Fruit fly (Drosophila melanogaster) whole organism, embryonic: ENCODE measurements around the gene CG43675.
A peak's percentile ranks its signal among the peaks of the same experiment; 100 is the strongest.

Source experiments
- Ada2b ChIP-seq: fragments of 200-800 bp; sonication (Bioruptor generic); IDR thresholded peaks from 2 replicates; pipeline ENCODE4 v1.3.6; 2022; ENCODE audit warnings: missing biosample characterization, missing genetic modification characterization
- CG10543 ChIP-seq: fragments of 200-800 bp; sonication (Bioruptor generic); optimal IDR thresholded peaks from 3 replicates; lab custom pipeline; 2017; ENCODE audit warnings: missing biosample characterization, mild to moderate bottlenecking, missing genetic modification characterization, moderate library complexity
- CG11085 ChIP-seq: fragments of 200-800 bp; sonication (Bioruptor generic); IDR thresholded peaks from 2 replicates; pipeline ENCODE4 v1.3.6; 2022; ENCODE audit warnings: missing biosample characterization, missing genetic modification characterization
- CG11093 ChIP-seq: fragments of 200-800 bp; sonication (Bioruptor generic); IDR thresholded peaks from 3 replicates; pipeline ENCODE4 v1.3.6; 2022; ENCODE audit warnings: missing biosample characterization, missing genetic modification characterization
- CG11504 ChIP-seq: fragments of 200-800 bp; sonication (Bioruptor generic); optimal IDR thresholded peaks from 3 replicates; lab custom pipeline; 2019; ENCODE audit warnings: missing biosample characterization, mild to moderate bottlenecking, missing genetic modification characterization, moderate library complexity
- CG12391 ChIP-seq: fragments of 200-800 bp; sonication (Bioruptor generic); optimal IDR thresholded peaks from 3 replicates; lab custom pipeline; 2018; ENCODE audit warnings: missing biosample characterization, mild to moderate bottlenecking, missing genetic modification characterization, moderate library complexity
- CG13287 ChIP-seq: fragments of 200-800 bp; sonication (Bioruptor generic); IDR thresholded peaks from 2 replicates; pipeline ENCODE4 v1.3.6; 2022; ENCODE audit warnings: missing biosample characterization, missing genetic modification characterization; ENCODE audit not compliant: partially characterized antibody
- CG1603 ChIP-seq: fragments of 200-800 bp; sonication (Bioruptor generic); optimal IDR thresholded peaks from 2 replicates; lab custom pipeline; 2019; ENCODE audit warnings: missing biosample characterization, mild to moderate bottlenecking, missing genetic modification characterization, moderate library complexity
- CG18619 ChIP-seq: fragments of 200-800 bp; sonication (Bioruptor generic); optimal IDR thresholded peaks from 3 replicates; lab custom pipeline; 2017; ENCODE audit warnings: missing biosample characterization, mild to moderate bottlenecking, missing genetic modification characterization
- CG43689 ChIP-seq: fragments of 200-800 bp; sonication (Bioruptor generic); IDR thresholded peaks from 2 replicates; pipeline ENCODE4 v1.3.6; 2022; ENCODE audit warnings: missing biosample characterization, missing genetic modification characterization
- CG6813 ChIP-seq: fragments of 200-800 bp; sonication (Bioruptor generic); optimal IDR thresholded peaks from 2 replicates; lab custom pipeline; 2017; ENCODE audit warnings: missing biosample characterization, missing genetic modification characterization, mild to moderate bottlenecking, moderate library complexity, missing genetic modification reagents
- CG6854 ChIP-seq: fragments of 200-800 bp; sonication (Bioruptor generic); optimal IDR thresholded peaks from 3 replicates; lab custom pipeline; 2017; ENCODE audit warnings: missing biosample characterization, mild to moderate bottlenecking, missing genetic modification characterization
- CG7786 ChIP-seq: fragments of 200-800 bp; sonication (Bioruptor generic); optimal IDR thresholded peaks from 2 replicates; lab custom pipeline; 2016; ENCODE audit warnings: missing biosample characterization, missing genetic modification characterization
- CG8765 ChIP-seq: fragments of 200-800 bp; sonication (Bioruptor generic); IDR thresholded peaks from 2 replicates; pipeline ENCODE4 v1.3.6; 2022; ENCODE audit warnings: missing biosample characterization, missing genetic modification characterization
- D ChIP-seq, 2 experiments: fragments of 200-800 bp in 1 of 2; fragments of >200 bp in 1 of 2; sonication (Bioruptor generic) in 1 of 2; optimal IDR thresholded peaks; 2 replicates in 1 of 2; 3 replicates in 1 of 2; lab custom pipeline; 2017; ENCODE audit warnings: mild to moderate bottlenecking in 1 of 2, missing biosample characterization in 1 of 2, missing genetic modification characterization in 1 of 2, missing genetic modification reagents in 1 of 2
- HmgZ ChIP-seq: fragments of 200-800 bp; sonication (Bioruptor generic); optimal IDR thresholded peaks from 2 replicates; lab custom pipeline; 2018; ENCODE audit warnings: missing biosample characterization, mild to moderate bottlenecking, missing genetic modification characterization
- Kr ChIP-seq: fragments of 200-800 bp; sonication (Bioruptor generic); optimal IDR thresholded peaks from 2 replicates; lab custom pipeline; 2017; ENCODE audit warnings: missing biosample characterization, mild to moderate bottlenecking, missing genetic modification characterization
- Lim3 ChIP-seq: fragments of 200-800 bp; sonication (Bioruptor generic); IDR thresholded peaks from 2 replicates; pipeline ENCODE4 v1.3.6; 2022; ENCODE audit warnings: missing biosample characterization, missing genetic modification characterization
- Mad ChIP-seq: fragments of 200-800 bp; sonication (Bioruptor generic); optimal IDR thresholded peaks from 2 replicates; lab custom pipeline; 2016; ENCODE audit warnings: missing biosample characterization, missing genetic modification characterization
- Myb ChIP-seq: fragments of 200-800 bp; sonication (Bioruptor generic); optimal IDR thresholded peaks from 2 replicates; lab custom pipeline; 2016; ENCODE audit warnings: missing biosample characterization, missing genetic modification characterization
- NC2β ChIP-seq: fragments of 200-800 bp; sonication (Bioruptor generic); optimal IDR thresholded peaks from 2 replicates; lab custom pipeline; 2016; ENCODE audit warnings: missing biosample characterization, missing genetic modification characterization
- Opbp ChIP-seq: fragments of 200-800 bp; sonication (Bioruptor generic); IDR thresholded peaks from 3 replicates; pipeline ENCODE4 v1.3.6; 2022; ENCODE audit warnings: missing biosample characterization, missing genetic modification characterization; ENCODE audit not compliant: partially characterized antibody
- Vsx1 ChIP-seq: fragments of 200-800 bp; sonication (Bioruptor generic); optimal IDR thresholded peaks from 2 replicates; lab custom pipeline; 2017; ENCODE audit warnings: missing biosample characterization, mild to moderate bottlenecking, missing genetic modification characterization, missing genetic modification reagents
- gcm ChIP-seq: fragments of 200-800 bp; sonication (Bioruptor generic); optimal IDR thresholded peaks from 2 replicates; lab custom pipeline; 2019; ENCODE audit warnings: missing biosample characterization, mild to moderate bottlenecking, missing genetic modification characterization, moderate library complexity
- grau ChIP-seq: fragments of 200-800 bp; optimal IDR thresholded peaks from 3 replicates; lab custom pipeline; 2019; ENCODE audit warnings: missing biosample characterization, mild to moderate bottlenecking, missing genetic modification characterization, moderate library complexity
- gsb ChIP-seq: fragments of 200-800 bp; sonication (Bioruptor generic); IDR thresholded peaks from 2 replicates; pipeline ENCODE4 v1.3.6; 2022; ENCODE audit warnings: missing biosample characterization, missing genetic modification characterization
- hb ChIP-seq: fragments of 200-800 bp; sonication (Bioruptor generic); IDR thresholded peaks from 3 replicates; pipeline ENCODE4 v1.3.6; 2022; ENCODE audit warnings: missing biosample characterization, missing genetic modification characterization; ENCODE audit not compliant: partially characterized antibody
- ind ChIP-seq: fragments of 200-800 bp; sonication (Bioruptor generic); optimal IDR thresholded peaks from 3 replicates; lab custom pipeline; 2016; ENCODE audit warnings: missing biosample characterization, missing genetic modification characterization
- insv ChIP-seq, 2 experiments: fragments of 200-800 bp; sonication (Bioruptor generic); optimal IDR thresholded peaks; 3 replicates each; lab custom pipeline; 2016 to 2018; ENCODE audit warnings: missing biosample characterization in 2 of 2, missing genetic modification characterization in 2 of 2
- jigr1 ChIP-seq: fragments of 200-800 bp; sonication (Bioruptor generic); IDR thresholded peaks from 3 replicates; pipeline ENCODE4 v1.3.6; 2022; ENCODE audit warnings: missing biosample characterization, missing genetic modification characterization
- lab ChIP-seq: fragments of 200-800 bp; sonication (Bioruptor generic); optimal IDR thresholded peaks from 3 replicates; lab custom pipeline; 2017; ENCODE audit warnings: missing biosample characterization, missing genetic modification characterization, mild to moderate bottlenecking, moderate library complexity, missing genetic modification reagents
- pan ChIP-seq, 4 experiments: fragments of >200 bp in 3 of 4; fragments of 200-800 bp in 1 of 4; sonication (Bioruptor generic) in 1 of 4; optimal IDR thresholded peaks in 3 of 4; IDR thresholded peaks in 1 of 4; 2 replicates each; pipeline versions ENCODE4 v1.3.6 to Lab custom; 2017 to 2022; ENCODE audit warnings: missing biosample characterization in 2 of 4, missing genetic modification characterization in 2 of 4, mixed read lengths in 1 of 4
- peb ChIP-seq: fragments of 200-800 bp; sonication (Bioruptor generic); IDR thresholded peaks from 2 replicates; pipeline ENCODE4 v1.3.6; 2022; ENCODE audit warnings: missing biosample characterization, missing genetic modification characterization
- pita ChIP-seq: fragments of 200-800 bp; sonication (Bioruptor generic); optimal IDR thresholded peaks from 2 replicates; lab custom pipeline; 2017; ENCODE audit warnings: missing biosample characterization, mild to moderate bottlenecking, missing genetic modification characterization
- psq ChIP-seq: fragments of 200-800 bp; sonication (Bioruptor generic); optimal IDR thresholded peaks from 2 replicates; lab custom pipeline; 2017; ENCODE audit warnings: missing biosample characterization, missing genetic modification characterization
- rib ChIP-seq: fragments of 200-800 bp; sonication (Bioruptor generic); IDR thresholded peaks from 2 replicates; pipeline ENCODE4 v1.3.6; 2022; ENCODE audit warnings: missing biosample characterization, missing genetic modification characterization
- sc ChIP-seq, 3 experiments: fragments of >200 bp in 2 of 3; fragments of 200-800 bp in 1 of 3; sonication (Bioruptor generic) in 1 of 3; optimal IDR thresholded peaks; 2 replicates in 2 of 3; 3 replicates in 1 of 3; lab custom pipeline; 2017; ENCODE audit warnings: mild to moderate bottlenecking in 1 of 3, missing biosample characterization in 1 of 3, missing genetic modification characterization in 1 of 3, missing genetic modification reagents in 1 of 3
- sisA ChIP-seq: fragments of 200-800 bp; sonication (Bioruptor generic); IDR thresholded peaks from 2 replicates; pipeline ENCODE4 v1.3.6; 2022; ENCODE audit warnings: missing biosample characterization, missing genetic modification characterization
- slou ChIP-seq: fragments of 200-800 bp; sonication (Bioruptor generic); optimal IDR thresholded peaks from 3 replicates; lab custom pipeline; 2016; ENCODE audit warnings: missing biosample characterization, missing genetic modification characterization
- sna ChIP-seq: fragments of 200-800 bp; sonication (Bioruptor generic); IDR thresholded peaks from 2 replicates; pipeline ENCODE4 v1.3.6; 2022; ENCODE audit warnings: missing biosample characterization, missing genetic modification characterization; ENCODE audit not compliant: partially characterized antibody
- so ChIP-seq: fragments of 200-800 bp; sonication (Bioruptor generic); IDR thresholded peaks from 3 replicates; pipeline ENCODE4 v1.3.6; 2022; ENCODE audit warnings: missing biosample characterization, missing genetic modification characterization
- trh ChIP-seq: fragments of 200-800 bp; sonication (Bioruptor generic); optimal IDR thresholded peaks from 2 replicates; lab custom pipeline; 2016; ENCODE audit warnings: missing biosample characterization, missing genetic modification characterization
- ttk ChIP-seq: fragments of 200-800 bp; sonication (Bioruptor generic); IDR thresholded peaks from 2 replicates; pipeline ENCODE4 v2.1.2; 2022; ENCODE audit warnings: missing biosample characterization, missing genetic modification characterization
- twi ChIP-seq: fragments of 200-800 bp; optimal IDR thresholded peaks from 2 replicates; lab custom pipeline; 2019; ENCODE audit warnings: missing biosample characterization, mild to moderate bottlenecking, missing genetic modification characterization, moderate library complexity
- vvl ChIP-seq: fragments of 200-800 bp; sonication (Bioruptor generic); IDR thresholded peaks from 2 replicates; pipeline ENCODE4 v1.3.6; 2022; ENCODE audit warnings: missing biosample characterization, missing genetic modification characterization
- wdn ChIP-seq: fragments of 200-800 bp; sonication (Bioruptor generic); IDR thresholded peaks from 2 replicates; pipeline ENCODE4 v1.3.6; 2022; ENCODE audit warnings: missing biosample characterization, missing genetic modification characterization
- wek ChIP-seq: fragments of 200-800 bp; sonication (Bioruptor generic); optimal IDR thresholded peaks from 3 replicates; lab custom pipeline; 2018; ENCODE audit warnings: missing biosample characterization, mild to moderate bottlenecking, missing genetic modification characterization, moderate library complexity
- zf30C ChIP-seq: fragments of 200-800 bp; sonication (Bioruptor generic); optimal IDR thresholded peaks from 3 replicates; lab custom pipeline; 2018; ENCODE audit warnings: missing biosample characterization, mild to moderate bottlenecking, missing genetic modification characterization

Gene CG43675

dm6 chr3R:9401127-9401603 is 45.9 kb downstream of the CG43675 start, which contains the start of the genes RpL34b and CG8132 (continued):
- TF ChIP-seq Myb (peak; percentile 89), ttk (GFP tag; lab: Robert Waterston, UW) (peak; percentile 95), Vsx1 (peak; percentile 91), gsb (GFP tag; lab: Robert Waterston, UW) (peak; percentile 93), pan (optimal IDR thresholded peaks at IDR 0.05; lab: Kevin White, UChicago) (no peak), pan (GFP tag; optimal IDR thresholded peaks at IDR 0.05 in 1 of 2, IDR thresholded peaks at IDR 0.05 in 1 of 2) (peak in 1 of 2 experiments; percentile 96), D (optimal IDR thresholded peaks at IDR 0.05; lab: Kevin White, UChicago) (no peak), D (GFP tag; optimal IDR thresholded peaks at IDR 0.05; lab: Kevin White, UChicago) (peak; percentile 83), so (GFP tag; lab: Robert Waterston, UW) (peak; percentile 90), CG1603 (tag; lab: Kevin White, UChicago) (peak; percentile 95), wek (peak; percentile 79), CG11093 (peak; percentile 88), psq (peak; percentile 87), gcm (GFP tag; lab: Kevin White, UChicago) (peak; percentile 96), sc (optimal IDR thresholded peaks at IDR 0.05; lab: Kevin White, UChicago) (no peak), sc (GFP tag; optimal IDR thresholded peaks at IDR 0.05; lab: Kevin White, UChicago) (peak; percentile 87), CG8765 (GFP tag; lab: Robert Waterston, UW) (peak; percentile 89), zf30C (GFP tag; lab: Kevin White, UChicago) (peak; percentile 62), lab (peak; percentile 98), pita (GFP tag; lab: Kevin White, UChicago) (no peak), CG43689 (GFP tag; lab: Robert Waterston, UW) (peak; percentile 89), Kr (peak; percentile 16), Ada2b (GFP tag; lab: Robert Waterston, UW) (peak; percentile 88), CG18619 (GFP tag; lab: Kevin White, UChicago) (peak; percentile 96), sisA (GFP tag; lab: Robert Waterston, UW) (peak; percentile 96), twi (peak; percentile 92), trh (GFP tag; lab: Kevin White, UChicago) (peak; percentile 87), CG12391 (tag; lab: Kevin White, UChicago) (peak; percentile 97), ind (GFP tag; lab: Kevin White, UChicago) (peak; percentile 95), insv (GFP tag; optimal IDR thresholded peaks at IDR 0.05; lab: Kevin White, UChicago) (peak in 1 of 2 experiments; percentile 87), vvl (peak; percentile 98), NC2β (GFP tag; lab: Kevin White, UChicago) (peak; percentile 98), CG13287 (GFP tag; lab: Robert Waterston, UW) (peak; percentile 46), CG7786 (GFP tag; lab: Kevin White, UChicago) (peak; percentile 95), slou (peak; percentile 95), jigr1 (peak; percentile 86), CG11504 (tag; lab: Kevin White, UChicago) (peak; percentile 93), wdn (GFP tag; lab: Robert Waterston, UW) (peak; percentile 96), rib (GFP tag; lab: Robert Waterston, UW) (peak; percentile 96), Opbp (GFP tag; lab: Robert Waterston, UW) (peak; percentile 100), peb (GFP tag; lab: Robert Waterston, UW) (peak; percentile 90), CG11085 (GFP tag; lab: Robert Waterston, UW) (peak; percentile 97), Lim3 (GFP tag; lab: Robert Waterston, UW) (peak; percentile 62; the same call in 1 of the 2 replicates), HmgZ (tag; lab: Kevin White, UChicago) (peak; percentile 98), CG6854 (GFP tag; lab: Kevin White, UChicago) (peak; percentile 85), hb (no peak), CG6813 (GFP tag; lab: Kevin White, UChicago) (peak; percentile 93), Mad (GFP tag; lab: Kevin White, UChicago) (peak; percentile 97), grau (tag; lab: Kevin White, UChicago) (peak; percentile 95), CG10543 (peak; percentile 99), sna (no peak; the same call in 1 of the 2 replicates)
